Worm (Caenorhabditis elegans) whole organism, young adult: ENCODE measurements around the gene R09A8.9.

Experiments used
- B0261.1 ChIP-seq: sonication (generic microtip); optimal IDR thresholded peaks from 2 replicates; lab custom pipeline; 2016; ENCODE audit warnings: mild to moderate bottlenecking, missing genetic modification characterization, moderate library complexity, missing compliant biosample characterization
- B0336.3 ChIP-seq: fragments of 200-800 bp; sonication (Bioruptor generic); IDR thresholded peaks from 2 replicates; pipeline ENCODE4 v1.3.6; 2022; ENCODE audit warnings: missing genetic modification characterization, missing compliant biosample characterization
- F10E7.11 ChIP-seq: sonication (generic microtip); optimal IDR thresholded peaks from 2 replicates; lab custom pipeline; 2017; ENCODE audit warnings: mild to moderate bottlenecking, missing genetic modification characterization, moderate library complexity, missing compliant biosample characterization
- F22D6.2 ChIP-seq: sonication (generic microtip); optimal IDR thresholded peaks from 2 replicates; lab custom pipeline; 2016; ENCODE audit warnings: mild to moderate bottlenecking, missing genetic modification characterization, missing compliant biosample characterization
- F33H1.4 ChIP-seq: fragments of 200-800 bp; sonication (Bioruptor generic); IDR thresholded peaks from 2 replicates; pipeline ENCODE4 v1.3.6; 2022; ENCODE audit warnings: missing genetic modification reagents, missing genetic modification characterization, missing compliant biosample characterization
- F37B4.10 ChIP-seq: fragments of 200-800 bp; sonication (Bioruptor generic); IDR thresholded peaks from 2 replicates; pipeline ENCODE4 v1.3.6; 2022; ENCODE audit warnings: missing genetic modification characterization, missing compliant biosample characterization
- F52B5.7 ChIP-seq: sonication (generic microtip); optimal IDR thresholded peaks from 2 replicates; lab custom pipeline; 2016; ENCODE audit warnings: mild to moderate bottlenecking, missing genetic modification characterization, missing compliant biosample characterization
- F55B11.4 ChIP-seq: sonication (generic microtip); optimal IDR thresholded peaks from 2 replicates; lab custom pipeline; 2016; ENCODE audit warnings: missing compliant biosample characterization, missing genetic modification characterization, borderline replicate concordance; ENCODE audit not compliant: insufficient read depth
- F57C9.4 ChIP-seq: sonication (generic microtip); optimal IDR thresholded peaks from 2 replicates; lab custom pipeline; 2017; ENCODE audit warnings: mild to moderate bottlenecking, missing genetic modification characterization, missing compliant biosample characterization
- K11D2.4 ChIP-seq: fragments of 200-800 bp; sonication (Bioruptor generic); IDR thresholded peaks from 2 replicates; pipeline ENCODE4 v1.3.6; 2022; ENCODE audit warnings: missing genetic modification reagents, missing genetic modification characterization, missing compliant biosample characterization
- K12H6.12 ChIP-seq: fragments of 200-800 bp; sonication (Bioruptor generic); optimal IDR thresholded peaks from 2 replicates; lab custom pipeline; 2018; ENCODE audit warnings: mild to moderate bottlenecking, missing genetic modification characterization, missing compliant biosample characterization
- T07F8.4 ChIP-seq: sonication (generic microtip); optimal IDR thresholded peaks from 2 replicates; lab custom pipeline; 2016; ENCODE audit warnings: mild to moderate bottlenecking, missing genetic modification characterization, moderate library complexity, missing compliant biosample characterization
- Y56A3A.18 ChIP-seq: fragments of 200-800 bp; sonication (Bioruptor generic); IDR thresholded peaks from 2 replicates; pipeline ENCODE4 v1.3.6; 2022; ENCODE audit warnings: missing genetic modification reagents, missing genetic modification characterization, missing compliant biosample characterization
- Y67H2A.10 ChIP-seq: fragments of 200-800 bp; sonication (Bioruptor generic); conservative IDR thresholded peaks from 2 replicates; pipeline ENCODE4 v1.3.6; 2022; ENCODE audit warnings: missing genetic modification reagents, missing genetic modification characterization, missing compliant biosample characterization
- Y79H2A.3 ChIP-seq: fragments of 200-800 bp; sonication (Bioruptor generic); conservative IDR thresholded peaks from 2 replicates; pipeline ENCODE4 v1.3.6; 2022; ENCODE audit warnings: missing genetic modification reagents, missing genetic modification characterization, missing compliant biosample characterization
- akir-1 ChIP-seq: fragments of 200-800 bp; sonication (Bioruptor generic); optimal IDR thresholded peaks from 2 replicates; lab custom pipeline; 2018; ENCODE audit warnings: mild to moderate bottlenecking, missing genetic modification characterization, moderate library complexity, missing compliant biosample characterization
- ama-1 ChIP-seq, 3 experiments: fragments of 150-350 bp in 1 of 3; sonication (generic microtip) in 2 of 3; optimal IDR thresholded peaks; 2 replicates each; lab custom pipeline; 2014 to 2018; ENCODE audit warnings: missing biosample characterization in 2 of 3, missing genetic modification characterization in 2 of 3, missing genetic modification reagents in 2 of 3
- attf-3 ChIP-seq: fragments of 200-800 bp; sonication (Bioruptor generic); conservative IDR thresholded peaks from 2 replicates; pipeline ENCODE4 v1.3.6; 2022; ENCODE audit warnings: missing genetic modification reagents, missing genetic modification characterization, missing compliant biosample characterization
- attf-6 ChIP-seq: fragments of 200-800 bp; sonication (Bioruptor generic); IDR thresholded peaks from 2 replicates; pipeline ENCODE4 v1.3.6; 2022; ENCODE audit warnings: missing genetic modification reagents, missing genetic modification characterization, missing compliant biosample characterization
- bed-1 ChIP-seq: fragments of 200-800 bp; sonication (Bioruptor generic); IDR thresholded peaks from 2 replicates; pipeline ENCODE4 v1.3.6; 2022; ENCODE audit warnings: missing genetic modification reagents, missing genetic modification characterization, missing compliant biosample characterization
- bed-2 ChIP-seq: fragments of 200-800 bp; sonication (Bioruptor generic); IDR thresholded peaks from 2 replicates; pipeline ENCODE4 v1.3.6; 2022; ENCODE audit warnings: missing genetic modification reagents, missing genetic modification characterization, missing compliant biosample characterization
- ccch-3 ChIP-seq: fragments of 200-800 bp; sonication (Bioruptor generic); optimal IDR thresholded peaks from 2 replicates; lab custom pipeline; 2018; ENCODE audit warnings: mild to moderate bottlenecking, missing genetic modification characterization, missing compliant biosample characterization
- ceh-58 ChIP-seq: fragments of 200-800 bp; sonication (Bioruptor generic); IDR thresholded peaks from 2 replicates; pipeline ENCODE4 v1.3.6; 2022; ENCODE audit warnings: missing genetic modification characterization, missing compliant biosample characterization
- ceh-91 ChIP-seq: fragments of 200-800 bp; sonication (Bioruptor generic); IDR thresholded peaks from 2 replicates; pipeline ENCODE4 v1.3.6; 2022; ENCODE audit warnings: missing genetic modification reagents, missing genetic modification characterization, missing compliant biosample characterization
- dpl-1 ChIP-seq: fragments of 150-350 bp; optimal IDR thresholded peaks from 2 replicates; lab custom pipeline; 2014; ENCODE audit warnings: missing biosample characterization, missing genetic modification reagents, missing genetic modification characterization
- egl-18 ChIP-seq: fragments of 200-800 bp; sonication (Bioruptor generic); IDR thresholded peaks from 2 replicates; pipeline ENCODE4 v1.3.6; 2022; ENCODE audit warnings: missing genetic modification reagents, missing genetic modification characterization, missing compliant biosample characterization
- egl-44 ChIP-seq: fragments of 200-800 bp; sonication (Bioruptor generic); IDR thresholded peaks from 2 replicates; pipeline ENCODE4 v1.3.6; 2022; ENCODE audit warnings: missing genetic modification reagents, missing genetic modification characterization, missing compliant biosample characterization
- ekl-4 ChIP-seq: fragments of 200-800 bp; sonication (Bioruptor generic); IDR thresholded peaks from 2 replicates; pipeline ENCODE4 v1.3.6; 2022; ENCODE audit warnings: missing genetic modification reagents, missing genetic modification characterization, missing compliant biosample characterization
- him-1 ChIP-seq: sonication (generic microtip); optimal IDR thresholded peaks from 2 replicates; lab custom pipeline; 2016; ENCODE audit warnings: missing genotype, missing genetic modification reagents, missing genetic modification characterization, missing compliant biosample characterization
- hrde-1 ChIP-seq: sonication (generic microtip); optimal IDR thresholded peaks from 2 replicates; lab custom pipeline; 2016; ENCODE audit warnings: missing genetic modification characterization, mild to moderate bottlenecking, missing compliant biosample characterization, moderate library complexity, missing genotype, missing genetic modification reagents, borderline replicate concordance
- let-607 ChIP-seq, 2 experiments: fragments of 200-800 bp in 1 of 2; sonication (Bioruptor generic) in 1 of 2; sonication (generic microtip) in 1 of 2; optimal IDR thresholded peaks; 2 replicates each; lab custom pipeline; 2016 to 2018; ENCODE audit warnings: mild to moderate bottlenecking in 2 of 2, missing compliant biosample characterization in 2 of 2, missing genetic modification characterization in 2 of 2, moderate library complexity in 2 of 2, missing genotype in 1 of 2
- lin-26 ChIP-seq: fragments of 200-800 bp; sonication (Bioruptor generic); IDR thresholded peaks from 2 replicates; pipeline ENCODE4 v1.3.6; 2022; ENCODE audit warnings: missing genetic modification reagents, missing genetic modification characterization, missing compliant biosample characterization
- lsy-27 ChIP-seq: sonication (generic microtip); optimal IDR thresholded peaks from 2 replicates; lab custom pipeline; 2017; ENCODE audit warnings: missing genetic modification characterization, mild to moderate bottlenecking, missing compliant biosample characterization, antibody characterized with exemption, missing genotype, borderline replicate concordance; ENCODE audit not compliant: insufficient read depth
- madf-6 ChIP-seq: fragments of 200-800 bp; sonication (Bioruptor generic); IDR thresholded peaks from 2 replicates; pipeline ENCODE4 v1.3.6; 2022; ENCODE audit warnings: missing genetic modification reagents, missing genetic modification characterization, missing compliant biosample characterization
- madf-8 ChIP-seq: fragments of 200-800 bp; sonication (Bioruptor generic); conservative IDR thresholded peaks from 2 replicates; pipeline ENCODE4 v1.3.6; 2022; ENCODE audit warnings: missing genetic modification reagents, missing genetic modification characterization, missing compliant biosample characterization
- mes-4 ChIP-seq: sonication (generic microtip); optimal IDR thresholded peaks from 2 replicates; lab custom pipeline; 2016; ENCODE audit warnings: missing genotype, missing genetic modification characterization, missing compliant biosample characterization
- nfya-2 ChIP-seq: fragments of 200-800 bp; sonication (Bioruptor generic); IDR thresholded peaks from 2 replicates; pipeline ENCODE4 v1.3.6; 2022; ENCODE audit warnings: missing genetic modification reagents, missing genetic modification characterization, missing compliant biosample characterization
- nhr-90 ChIP-seq: sonication (generic microtip); optimal IDR thresholded peaks from 2 replicates; lab custom pipeline; 2016; ENCODE audit warnings: missing genotype, mild to moderate bottlenecking, missing genetic modification characterization, missing compliant biosample characterization
- rcor-1 ChIP-seq: fragments of 200-800 bp; sonication (Bioruptor generic); IDR thresholded peaks from 2 replicates; pipeline ENCODE4 v1.3.6; 2022; ENCODE audit warnings: missing genetic modification reagents, missing genetic modification characterization, missing compliant biosample characterization
- rec-8 ChIP-seq, 2 experiments: sonication (generic microtip); optimal IDR thresholded peaks; 2 replicates each; lab custom pipeline; 2016; ENCODE audit warnings: mild to moderate bottlenecking in 2 of 2, missing genetic modification characterization in 2 of 2, missing genetic modification reagents in 2 of 2, missing genotype in 2 of 2, missing biosample characterization in 1 of 2, missing compliant biosample characterization in 1 of 2, moderate library complexity in 1 of 2
- snpc-3.4 ChIP-seq: sonication (generic microtip); optimal IDR thresholded peaks from 2 replicates; lab custom pipeline; 2017; ENCODE audit warnings: missing genetic modification characterization, mild to moderate bottlenecking, missing compliant biosample characterization, antibody characterized with exemption, moderate library complexity, missing genotype, missing genetic modification reagents
- sptf-2 ChIP-seq: fragments of 200-800 bp; sonication (Bioruptor generic); optimal IDR thresholded peaks from 2 replicates; lab custom pipeline; 2018; ENCODE audit warnings: mild to moderate bottlenecking, missing genetic modification characterization, missing compliant biosample characterization
- tbp1 ChIP-seq: fragments of 200-800 bp; sonication (Bioruptor generic); optimal IDR thresholded peaks from 2 replicates; lab custom pipeline; 2018; ENCODE audit warnings: mild to moderate bottlenecking, missing genetic modification characterization, missing compliant biosample characterization
- unc-130 ChIP-seq: sonication (generic microtip); optimal IDR thresholded peaks from 2 replicates; lab custom pipeline; 2016; ENCODE audit warnings: missing genetic modification reagents, missing genetic modification characterization, missing compliant biosample characterization
- ztf-18 ChIP-seq: sonication (generic microtip); optimal IDR thresholded peaks from 2 replicates; lab custom pipeline; 2016; ENCODE audit warnings: missing genotype, mild to moderate bottlenecking, missing genetic modification characterization, missing compliant biosample characterization
- ztf-25 ChIP-seq: fragments of 200-800 bp; sonication (Bioruptor generic); IDR thresholded peaks from 2 replicates; pipeline ENCODE4 v1.3.6; 2022; ENCODE audit warnings: missing genetic modification reagents, missing genetic modification characterization, missing compliant biosample characterization
- ztf-28 ChIP-seq: fragments of 200-800 bp; sonication (Bioruptor generic); IDR thresholded peaks from 2 replicates; pipeline ENCODE4 v1.3.6; 2022; ENCODE audit warnings: missing genetic modification reagents, missing genetic modification characterization, missing compliant biosample characterization

R09A8.9 gene

ce11 chrX:12563589-12563988 is 40.1 kb upstream of the R09A8.9 start (continued):
- TF ChIP-seq unc-130 (GFP tag; lab: Kevin White, UChicago): peak; percentile 51
- peak; percentile 27 to 47 for TF ChIP-seq let-607 (tag; optimal IDR thresholded peaks at IDR 0.05; lab: Kevin White, UChicago)
- TF ChIP-seq attf-3 (GFP tag; lab: Robert Waterston, UW): peak; percentile 49
- TF ChIP-seq madf-6 (GFP tag; lab: Robert Waterston, UW): no peak
- TF ChIP-seq him-1 (tag; lab: Kevin White, UChicago): peak; percentile 96
- peak; percentile 94; the same call in 1 of the 2 replicates for TF ChIP-seq ceh-58 (GFP tag; lab: Robert Waterston, UW)
- TF ChIP-seq egl-44 (GFP tag; lab: Robert Waterston, UW): peak; percentile 91
- TF ChIP-seq ccch-3 (GFP tag; lab: Kevin White, UChicago): no peak
- TF ChIP-seq F57C9.4 (tag; lab: Kevin White, UChicago): no peak
- peak; percentile 86 for TF ChIP-seq K11D2.4
- TF ChIP-seq Y79H2A.3 (GFP tag; lab: Robert Waterston, UW): no peak
- peak; percentile 88 for TF ChIP-seq rcor-1
- TF ChIP-seq B0261.1 (tag; lab: Kevin White, UChicago): peak; percentile 98
- no peak for TF ChIP-seq madf-8 (GFP tag; lab: Robert Waterston, UW)
- TF ChIP-seq F10E7.11 (tag; lab: Kevin White, UChicago): peak; percentile 47
- peak; percentile 70 for TF ChIP-seq K12H6.12 (tag; lab: Kevin White, UChicago)
- TF ChIP-seq rec-8 (tag; optimal IDR thresholded peaks at IDR 0.05; lab: Kevin White, UChicago): peak; percentile 85 to 89
- TF ChIP-seq tbp1 (GFP tag; lab: Kevin White, UChicago): peak; percentile 97
- peak; percentile 32; the same call in 1 of the 2 replicates for TF ChIP-seq ceh-91
- no peak for TF ChIP-seq B0336.3 (GFP tag; lab: Robert Waterston, UW)
- TF ChIP-seq ekl-4: peak; percentile 86
- 0 out of 2 replicates have a peak, but pooled peaks have one; percentile 86 for TF ChIP-seq bed-1
- TF ChIP-seq lin-26: peak; percentile 98
- TF ChIP-seq dpl-1: no peak
- TF ChIP-seq hrde-1 (tag; lab: Kevin White, UChicago): peak; percentile 75
- no peak for TF ChIP-seq F33H1.4 (GFP tag; lab: Robert Waterston, UW)
- no peak for TF ChIP-seq F55B11.4 (tag; lab: Kevin White, UChicago)
- peak; percentile 93 for TF ChIP-seq ztf-25 (GFP tag; lab: Robert Waterston, UW)
- no peak for TF ChIP-seq ama-1 (optimal IDR thresholded peaks at IDR 0.05; lab: Kevin White, UChicago)
- TF ChIP-seq ama-1 (GFP tag; optimal IDR thresholded peaks at IDR 0.05; lab: Kevin White, UChicago): peak in 1 of 2 experiments; percentile 79
- TF ChIP-seq attf-6 (GFP tag; lab: Robert Waterston, UW): peak; percentile 81
- no peak for TF ChIP-seq F52B5.7 (tag; lab: Kevin White, UChicago)
- TF ChIP-seq ztf-18 (tag; lab: Kevin White, UChicago): peak; percentile 72
- peak; percentile 51; the same call in 1 of the 2 replicates for TF ChIP-seq bed-2 (GFP tag; lab: Robert Waterston, UW)
- TF ChIP-seq nfya-2 (GFP tag; lab: Robert Waterston, UW): peak; percentile 94
- TF ChIP-seq ztf-28 (GFP tag; lab: Robert Waterston, UW): no peak; the same call in 1 of the 2 replicates
- peak; percentile 67; the same call in 1 of the 2 replicates for TF ChIP-seq Y67H2A.10 (GFP tag; lab: Robert Waterston, UW)
- TF ChIP-seq snpc-3.4 (tag; lab: Kevin White, UChicago): peak; percentile 85
- peak; percentile 79 for TF ChIP-seq T07F8.4 (tag; lab: Kevin White, UChicago)
- peak; percentile 44 for TF ChIP-seq lsy-27 (tag; lab: Kevin White, UChicago)
- peak; percentile 93; the same call in 1 of the 2 replicates for TF ChIP-seq F37B4.10 (GFP tag; lab: Robert Waterston, UW)
- TF ChIP-seq sptf-2: peak; percentile 92
- TF ChIP-seq nhr-90 (tag; lab: Kevin White, UChicago): peak; percentile 92
- TF ChIP-seq egl-18 (GFP tag; lab: Robert Waterston, UW): peak; percentile 84
- TF ChIP-seq Y56A3A.18 (GFP tag; lab: Robert Waterston, UW): peak; percentile 87; the same call in 1 of the 2 replicates
- TF ChIP-seq akir-1: peak; percentile 79
- peak; percentile 80 for TF ChIP-seq mes-4 (tag; lab: Kevin White, UChicago)
- peak; percentile 46 for TF ChIP-seq F22D6.2 (tag; lab: Kevin White, UChicago)
